Worm (Caenorhabditis elegans) whole organism, late embryonic: Measurements from ENCODE around the gene tpi-1.

ENCODE experiments used
- F13H6.1 ChIP-seq: sonication (generic microtip); optimal IDR thresholded peaks from 2 replicates; lab custom pipeline; 2016; ENCODE audit warnings: missing genetic modification characterization, missing compliant biosample characterization
- K09A11.1 ChIP-seq: sonication (generic microtip); optimal IDR thresholded peaks from 2 replicates; lab custom pipeline; 2017; ENCODE audit warnings: antibody characterized with exemption, mild to moderate bottlenecking, missing genetic modification characterization, missing compliant biosample characterization; ENCODE audit not compliant: insufficient read depth
- Y22D7AL.16 ChIP-seq: sonication (generic microtip); optimal IDR thresholded peaks from 2 replicates; lab custom pipeline; 2016; ENCODE audit warnings: missing genetic modification characterization, missing compliant biosample characterization
- ahr-1 ChIP-seq: sonication (generic microtip); optimal IDR thresholded peaks from 2 replicates; lab custom pipeline; 2016; ENCODE audit warnings: missing genetic modification characterization, missing compliant biosample characterization
- ama-1 ChIP-seq: fragments of 150-350 bp; optimal IDR thresholded peaks from 2 replicates; lab custom pipeline; 2014
- ceh-14 ChIP-seq: sonication (generic microtip); optimal IDR thresholded peaks from 2 replicates; lab custom pipeline; 2016; ENCODE audit warnings: missing genotype, missing genetic modification characterization, missing compliant biosample characterization
- ceh-18 ChIP-seq: sonication (generic microtip); optimal IDR thresholded peaks from 2 replicates; lab custom pipeline; 2016; ENCODE audit warnings: missing genetic modification characterization, missing compliant biosample characterization
- ceh-19 ChIP-seq: fragments of 200-800 bp; sonication (Bioruptor generic); optimal IDR thresholded peaks from 2 replicates; lab custom pipeline; 2018; ENCODE audit warnings: mild to moderate bottlenecking, missing genetic modification characterization, missing compliant biosample characterization
- ceh-2 ChIP-seq: sonication (generic microtip); optimal IDR thresholded peaks from 2 replicates; lab custom pipeline; 2016; ENCODE audit warnings: missing genotype, missing genetic modification characterization, missing compliant biosample characterization
- ceh-30 ChIP-seq: fragments of 150-350 bp; optimal IDR thresholded peaks from 2 replicates; lab custom pipeline; 2014; ENCODE audit warnings: missing biosample characterization, missing genetic modification characterization
- ceh-31 ChIP-seq: sonication (generic microtip); optimal IDR thresholded peaks from 2 replicates; lab custom pipeline; 2016; ENCODE audit warnings: missing genetic modification characterization, missing compliant biosample characterization
- ceh-34 ChIP-seq: sonication (generic microtip); optimal IDR thresholded peaks from 2 replicates; lab custom pipeline; 2016; ENCODE audit warnings: mild to moderate bottlenecking, missing genetic modification characterization, missing compliant biosample characterization
- ceh-45 ChIP-seq: fragments of 200-800 bp; sonication (Bioruptor generic); IDR thresholded peaks from 2 replicates; pipeline ENCODE4 v1.3.6; 2022; ENCODE audit warnings: missing genetic modification reagents, missing genetic modification characterization, missing compliant biosample characterization
- ceh-48 ChIP-seq: sonication (generic microtip); optimal IDR thresholded peaks from 2 replicates; lab custom pipeline; 2016; ENCODE audit warnings: missing genetic modification characterization, inconsistent platforms, missing compliant biosample characterization
- che-1 ChIP-seq: sonication (generic microtip); optimal IDR thresholded peaks from 2 replicates; lab custom pipeline; 2016; ENCODE audit warnings: mild to moderate bottlenecking, missing genetic modification characterization, missing compliant biosample characterization
- dmd-4 ChIP-seq: sonication (generic microtip); optimal IDR thresholded peaks from 2 replicates; lab custom pipeline; 2016; ENCODE audit warnings: borderline replicate concordance, missing genetic modification characterization, missing compliant biosample characterization
- elt-2 ChIP-seq: sonication (generic microtip); optimal IDR thresholded peaks from 2 replicates; lab custom pipeline; 2016; ENCODE audit warnings: missing genetic modification reagents, missing genetic modification characterization, missing compliant biosample characterization
- fax-1 ChIP-seq: sonication (generic microtip); optimal IDR thresholded peaks from 2 replicates; lab custom pipeline; 2016; ENCODE audit warnings: missing genotype, missing genetic modification characterization, missing compliant biosample characterization
- fkh-6 ChIP-seq: sonication (generic microtip); optimal IDR thresholded peaks from 2 replicates; lab custom pipeline; 2016; ENCODE audit warnings: missing genetic modification characterization, missing compliant biosample characterization
- gmeb-2 ChIP-seq: sonication (generic microtip); optimal IDR thresholded peaks from 2 replicates; lab custom pipeline; 2016; ENCODE audit warnings: missing genetic modification characterization, inconsistent platforms, missing compliant biosample characterization
- hlh-13 ChIP-seq: fragments of 200-800 bp; sonication (Bioruptor generic); optimal IDR thresholded peaks from 2 replicates; lab custom pipeline; 2018; ENCODE audit warnings: mild to moderate bottlenecking, missing genetic modification characterization, missing compliant biosample characterization
- hlh-15 ChIP-seq: sonication (generic microtip); optimal IDR thresholded peaks from 2 replicates; lab custom pipeline; 2016; ENCODE audit warnings: missing genetic modification characterization, missing compliant biosample characterization
- hlh-6 ChIP-seq: sonication (generic microtip); optimal IDR thresholded peaks from 2 replicates; lab custom pipeline; 2016; ENCODE audit warnings: missing genotype, missing genetic modification characterization, missing compliant biosample characterization
- lim-6 ChIP-seq: sonication (generic microtip); optimal IDR thresholded peaks from 2 replicates; lab custom pipeline; 2016; ENCODE audit warnings: missing genetic modification characterization, missing compliant biosample characterization
- lin-11 ChIP-seq: fragments of 200-800 bp; sonication (Bioruptor generic); optimal IDR thresholded peaks from 2 replicates; lab custom pipeline; 2018; ENCODE audit warnings: mild to moderate bottlenecking, missing genetic modification characterization, missing compliant biosample characterization
- madf-2 ChIP-seq: sonication (generic microtip); optimal IDR thresholded peaks from 2 replicates; lab custom pipeline; 2017; ENCODE audit warnings: missing genetic modification characterization, missing compliant biosample characterization
- mec-3 ChIP-seq: sonication (generic microtip); optimal IDR thresholded peaks from 2 replicates; lab custom pipeline; 2016; ENCODE audit warnings: borderline replicate concordance, missing genetic modification characterization, missing compliant biosample characterization
- nhr-11 ChIP-seq: fragments of 150-350 bp; optimal IDR thresholded peaks from 2 replicates; lab custom pipeline; 2014; ENCODE audit warnings: missing biosample characterization, missing genetic modification characterization
- odd-2 ChIP-seq: sonication (generic microtip); optimal IDR thresholded peaks from 2 replicates; lab custom pipeline; 2017; ENCODE audit warnings: antibody characterized with exemption, mild to moderate bottlenecking, missing genetic modification characterization, missing compliant biosample characterization
- pag-3 ChIP-seq: sonication (generic microtip); optimal IDR thresholded peaks from 2 replicates; lab custom pipeline; 2016; ENCODE audit warnings: missing compliant biosample characterization, missing genetic modification characterization, borderline replicate concordance
- pat-9 ChIP-seq: fragments of 200-800 bp; sonication (Bioruptor generic); optimal IDR thresholded peaks from 2 replicates; lab custom pipeline; 2018; ENCODE audit warnings: mild to moderate bottlenecking, missing genetic modification characterization, moderate library complexity, missing compliant biosample characterization
- pha-2 ChIP-seq: sonication (generic microtip); optimal IDR thresholded peaks from 2 replicates; lab custom pipeline; 2017; ENCODE audit warnings: mild to moderate bottlenecking, missing genetic modification characterization, missing compliant biosample characterization
- pha-4 ChIP-seq: fragments of 150-350 bp; optimal IDR thresholded peaks from 2 replicates; lab custom pipeline; 2018; ENCODE audit warnings: missing biosample characterization, missing genetic modification reagents, missing genetic modification characterization
- pqm-1 ChIP-seq: sonication (generic microtip); optimal IDR thresholded peaks from 2 replicates; lab custom pipeline; 2016; ENCODE audit warnings: missing genetic modification characterization, missing compliant biosample characterization
- syd-9 ChIP-seq: sonication (generic microtip); optimal IDR thresholded peaks from 2 replicates; lab custom pipeline; 2016; ENCODE audit warnings: mild to moderate bottlenecking, missing genetic modification characterization, moderate library complexity, missing compliant biosample characterization
- tbx-2 ChIP-seq: sonication (generic microtip); optimal IDR thresholded peaks from 2 replicates; lab custom pipeline; 2016; ENCODE audit warnings: missing genetic modification characterization, missing compliant biosample characterization
- ttx-3 ChIP-seq: sonication (generic microtip); optimal IDR thresholded peaks from 2 replicates; lab custom pipeline; 2016; ENCODE audit warnings: missing genetic modification reagents, missing genetic modification characterization, missing compliant biosample characterization
- unc-3 ChIP-seq, 2 experiments: fragments of 200-800 bp in 1 of 2; sonication (Bioruptor generic) in 1 of 2; sonication (generic microtip) in 1 of 2; conservative IDR thresholded peaks in 1 of 2; optimal IDR thresholded peaks in 1 of 2; 2 replicates each; pipeline versions ENCODE4 v1.3.6 to Lab custom; 2016 to 2022; ENCODE audit warnings: missing compliant biosample characterization in 2 of 2, missing genetic modification characterization in 2 of 2, missing genetic modification reagents in 1 of 2
- unc-55 ChIP-seq: sonication (generic microtip); optimal IDR thresholded peaks from 2 replicates; lab custom pipeline; 2017; ENCODE audit warnings: missing biosample characterization, missing genetic modification reagents, missing genetic modification characterization
- unc-86 ChIP-seq: sonication (generic microtip); optimal IDR thresholded peaks from 2 replicates; lab custom pipeline; 2016; ENCODE audit warnings: missing genetic modification characterization, missing compliant biosample characterization
- ztf-16 ChIP-seq: sonication (generic microtip); optimal IDR thresholded peaks from 2 replicates; lab custom pipeline; 2017; ENCODE audit warnings: missing genetic modification characterization, missing compliant biosample characterization

Gene tpi-1

DNA sequence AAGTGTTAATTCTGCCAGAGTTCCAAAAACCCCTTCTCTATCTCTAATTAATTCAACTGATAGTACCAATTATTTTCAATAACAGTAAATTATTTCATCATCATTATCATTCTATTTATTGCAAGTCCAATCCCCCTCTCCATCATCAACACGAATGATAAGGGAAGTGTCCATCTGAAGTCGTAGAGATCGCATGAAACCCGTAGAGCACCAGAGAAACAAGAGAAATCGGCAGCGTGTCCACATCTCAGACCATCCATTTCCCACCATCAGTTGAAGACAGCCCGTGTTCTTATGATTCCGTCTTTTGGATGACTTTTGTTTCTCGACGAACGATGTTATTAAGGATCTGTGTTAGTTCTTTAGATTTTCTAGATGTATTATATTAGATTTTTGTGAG lies 14.5 kb upstream of the tpi-1 start:
- peak; percentile 9 for TF ChIP-seq elt-2 (tag; lab: Kevin White, UChicago)
- no peak for TF ChIP-seq pat-9
- no peak for TF ChIP-seq syd-9

- TF ChIP-seq tbx-2 (tag; lab: Kevin White, UChicago) (no peak), ceh-14 (tag; lab: Kevin White, UChicago) (no peak), madf-2 (tag; lab: Kevin White, UChicago) (no peak), unc-86 (tag; lab: Kevin White, UChicago) (no peak), F13H6.1 (tag; lab: Kevin White, UChicago) (no peak), ceh-48 (tag; lab: Kevin White, UChicago) (no peak), mec-3 (no peak), pag-3 (tag; lab: Kevin White, UChicago) (no peak), ama-1 (lab: Kevin White, UChicago) (no peak), ceh-19 (GFP tag; lab: Kevin White, UChicago) (no peak), ceh-18 (tag; lab: Kevin White, UChicago) (no peak), unc-55 (GFP tag; lab: Kevin White, UChicago) (no peak), Y22D7AL.16 (no peak), pha-4 (no peak), ceh-45 (GFP tag; lab: Robert Waterston, UW) (no peak), hlh-6 (tag; lab: Kevin White, UChicago) (no peak), ttx-3 (tag; lab: Kevin White, UChicago) (no peak), ceh-30 (tag; lab: Kevin White, UChicago) (no peak), pqm-1 (tag; lab: Kevin White, UChicago) (no peak)
Measured at ce11 chrII:12052924-12053323, 14.0 kb upstream of the tpi-1 start.

DNA sequence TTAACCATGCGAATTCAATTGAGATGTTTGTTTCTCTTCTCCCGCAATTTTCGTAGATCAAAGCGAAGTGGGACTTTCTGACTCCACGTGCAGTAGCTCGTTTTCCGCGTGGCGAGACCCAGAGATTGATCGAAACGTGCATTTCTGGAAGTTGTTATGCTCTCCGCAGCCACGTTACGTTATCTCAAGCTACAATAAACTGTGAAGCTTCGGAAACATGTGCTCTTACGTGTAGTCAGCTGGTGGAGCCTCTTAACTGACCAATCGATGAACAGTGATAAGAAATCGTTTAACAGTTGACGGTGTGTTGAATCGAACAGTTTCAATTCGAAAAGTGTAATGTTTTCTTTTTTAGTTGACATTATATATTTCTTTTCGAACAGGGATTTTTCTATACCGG lies 13.2 kb upstream of the tpi-1 start:
- TF ChIP-seq elt-2 (tag; lab: Kevin White, UChicago) (no peak), odd-2 (tag; lab: Kevin White, UChicago) (no peak), gmeb-2 (tag; lab: Kevin White, UChicago) (no peak), ztf-16 (tag; lab: Kevin White, UChicago) (no peak), dmd-4 (tag; lab: Kevin White, UChicago) (no peak), ceh-19 (GFP tag; lab: Kevin White, UChicago) (no peak), hlh-15 (tag; lab: Kevin White, UChicago) (no peak), lin-11 (tag; lab: Kevin White, UChicago) (no peak), ceh-31 (tag; lab: Kevin White, UChicago) (no peak)

- TF ChIP-seq syd-9 (no peak), che-1 (tag; lab: Kevin White, UChicago) (no peak), pha-2 (tag; lab: Kevin White, UChicago) (no peak), ceh-34 (tag; lab: Kevin White, UChicago) (no peak), fkh-6 (no peak), ahr-1 (tag; lab: Kevin White, UChicago) (no peak), K09A11.1 (tag; lab: Kevin White, UChicago) (no peak), nhr-11 (tag; lab: Kevin White, UChicago) (no peak)
Measured at ce11 chrII:12051601-12052000, 12.7 kb upstream of the tpi-1 start.

ce11 chrII:12050607-12051006 lies 11.7 kb upstream of the tpi-1 start:
- TF ChIP-seq elt-2 (tag; lab: Kevin White, UChicago) (no peak), gmeb-2 (tag; lab: Kevin White, UChicago) (no peak), fax-1 (tag; lab: Kevin White, UChicago) (no peak), ceh-2 (tag; lab: Kevin White, UChicago) (no peak), unc-3 (GFP tag; conservative IDR thresholded peaks at IDR 0.05; lab: Robert Waterston, UW) (no peak), unc-3 (tag; optimal IDR thresholded peaks at IDR 0.05; lab: Kevin White, UChicago) (no peak), hlh-13 (GFP tag; lab: Kevin White, UChicago) (no peak), hlh-6 (tag; lab: Kevin White, UChicago) (no peak), lim-6 (no peak)
